Fruit fly (Drosophila melanogaster): ENCODE measurements around the gene bero.

bero gene

DNA sequence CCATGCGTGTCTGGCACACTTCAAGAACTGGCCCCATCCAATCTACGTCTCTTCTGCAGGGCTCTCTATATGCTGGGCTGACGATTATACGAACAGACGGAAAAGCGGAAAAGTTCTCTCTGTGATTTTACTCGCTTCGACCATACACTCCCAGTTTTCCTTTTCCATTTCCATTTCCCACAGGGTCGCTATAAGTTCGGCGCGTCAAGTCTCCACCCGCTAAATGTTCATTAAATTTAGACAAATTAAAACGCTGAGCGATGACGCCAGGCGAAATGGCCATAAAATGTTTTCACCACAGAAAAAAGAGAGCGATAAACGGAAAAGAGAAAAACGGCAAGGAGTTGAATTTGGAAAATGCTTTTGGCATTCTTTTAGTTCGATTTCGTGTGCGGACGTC is 8.9 kb downstream of the bero start, which contains the start of gene CG31675:
CG31675 (plus strand) TSS at position 375 of the 400 bp plus-strand sequence.
- no peak for TF ChIP-seq lola (GFP tag; optimal IDR thresholded peaks at IDR 0.05)
- no peak for TF ChIP-seq ey (GFP tag; optimal IDR thresholded peaks at IDR 0.05)
- no peak for TF ChIP-seq Jra (GFP tag; optimal IDR thresholded peaks at IDR 0.05)
- TF ChIP-seq Vsx2 (GFP tag; optimal IDR thresholded peaks at IDR 0.05; ENCODE audit: partially characterized antibody), result no peak
- no peak for TF ChIP-seq fru (GFP tag; optimal IDR thresholded peaks at IDR 0.05)
- TF ChIP-seq Myc (optimal IDR thresholded peaks at IDR 0.05), result no peak
- no peak for TF ChIP-seq pan (optimal IDR thresholded peaks at IDR 0.05)
- no peak for TF ChIP-seq br (GFP tag; optimal IDR thresholded peaks at IDR 0.05)

DNA sequence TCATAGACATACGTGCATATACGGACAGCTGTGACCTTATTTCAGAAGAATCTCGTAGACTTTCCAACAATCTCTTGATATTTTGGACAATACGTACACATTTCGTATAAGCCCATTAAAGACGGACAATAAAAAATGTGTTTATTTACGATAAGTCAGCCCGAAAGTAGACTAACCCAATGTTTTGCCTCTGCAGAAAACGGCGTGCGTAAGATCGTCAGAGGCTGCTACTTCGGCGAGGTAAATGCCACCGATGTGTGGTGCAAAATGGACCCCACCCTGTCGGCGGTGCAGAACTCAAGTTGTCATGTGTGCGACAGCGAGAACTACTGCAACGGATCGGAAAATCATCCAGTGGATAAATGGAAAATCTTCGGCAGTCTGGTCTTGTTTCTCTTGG is 10.4 kb downstream of the bero start:
- no peak for TF ChIP-seq Vsx2 (GFP tag; optimal IDR thresholded peaks at IDR 0.05; ENCODE audit: partially characterized antibody)
- TF ChIP-seq Myc (optimal IDR thresholded peaks at IDR 0.05), result peak; percentile 30
- TF ChIP-seq N (GFP tag; optimal IDR thresholded peaks at IDR 0.05), result no peak

- TF ChIP-seq woc (GFP tag; optimal IDR thresholded peaks at IDR 0.05), result no peak
- TF ChIP-seq dmrt93B (GFP tag; optimal IDR thresholded peaks at IDR 0.05), result no peak
- TF ChIP-seq Hnf4 (GFP tag; optimal IDR thresholded peaks at IDR 0.05), result no peak
- no peak for TF ChIP-seq sage (GFP tag; optimal IDR thresholded peaks at IDR 0.05)
- no peak for TF ChIP-seq brk (GFP tag; optimal IDR thresholded peaks at IDR 0.05)
- TF ChIP-seq h (GFP tag; optimal IDR thresholded peaks at IDR 0.05), result no peak
- TF ChIP-seq Dfd (GFP tag; optimal IDR thresholded peaks at IDR 0.05), result no peak
- no peak for TF ChIP-seq Hr83 (GFP tag; optimal IDR thresholded peaks at IDR 0.05; ENCODE audit: poor library complexity, severe bottlenecking)
- no peak for TF ChIP-seq br (GFP tag; optimal IDR thresholded peaks at IDR 0.05)
- no peak for TF ChIP-seq pan (optimal IDR thresholded peaks at IDR 0.05)
- no peak for TF ChIP-seq psq (GFP tag; optimal IDR thresholded peaks at IDR 0.05)
- TF ChIP-seq Hr78 (GFP tag; optimal IDR thresholded peaks at IDR 0.05), result no peak
- TF ChIP-seq CG32264 (GFP tag; optimal IDR thresholded peaks at IDR 0.05), result no peak
- TF ChIP-seq Sp1 (GFP tag; optimal IDR thresholded peaks at IDR 0.05), result no peak
- no peak for TF ChIP-seq Dif (GFP tag; optimal IDR thresholded peaks at IDR 0.05; ENCODE audit: partially characterized antibody)
- TF ChIP-seq CrebA (GFP tag; optimal IDR thresholded peaks at IDR 0.05; ENCODE audit: borderline replicate concordance), result no peak
- no peak for TF ChIP-seq Vsx2 (GFP tag; optimal IDR thresholded peaks at IDR 0.05; ENCODE audit: partially characterized antibody)
- TF ChIP-seq jim (GFP tag; optimal IDR thresholded peaks at IDR 0.05), result no peak
Measured at dm6 chr2L:20869804-20870295, 11.4 kb downstream of the bero start, which contains the start of gene CG14401. TSS of gene CG14401 (plus strand) at chr2L:20869854.

- TF ChIP-seq CG9705 (GFP tag; optimal IDR thresholded peaks at IDR 0.05) (no peak), Myc (optimal IDR thresholded peaks at IDR 0.05) (peak; percentile 75)
Measured at dm6 chr2L:20874514-20874913, 16.0 kb downstream of the bero start.

DNA sequence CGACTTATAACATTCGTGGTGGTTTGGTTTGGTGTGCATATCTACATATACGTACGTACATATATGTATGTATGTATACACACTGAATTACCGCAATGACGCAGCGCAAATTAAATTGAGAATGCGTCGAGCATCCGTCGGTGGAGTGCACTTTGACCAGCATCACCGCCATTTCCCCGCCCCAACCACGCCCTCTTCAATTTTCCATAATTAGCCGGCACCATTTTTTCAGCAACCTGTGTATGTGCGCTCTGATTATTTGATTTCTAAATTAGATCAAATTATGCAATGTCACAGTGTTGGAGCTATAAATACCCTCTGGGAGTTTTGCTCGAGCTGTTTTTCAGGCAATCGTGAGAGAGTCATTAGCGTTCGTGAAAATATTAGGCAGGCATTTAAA is 19.6 kb downstream of the bero start:
- TF ChIP-seq usp (GFP tag; optimal IDR thresholded peaks at IDR 0.05), result no peak
- no peak for TF ChIP-seq Jra (GFP tag; optimal IDR thresholded peaks at IDR 0.05)
- no peak for TF ChIP-seq woc (GFP tag; optimal IDR thresholded peaks at IDR 0.05)
- TF ChIP-seq h (GFP tag; optimal IDR thresholded peaks at IDR 0.05), result no peak
- no peak for TF ChIP-seq Mio (GFP tag; optimal IDR thresholded peaks at IDR 0.05)
- TF ChIP-seq Hnf4 (GFP tag; optimal IDR thresholded peaks at IDR 0.05), result no peak

dm6 chr2L:20878463-20878862 is 20.0 kb downstream of the bero start:
- no peak for TF ChIP-seq psq (GFP tag; optimal IDR thresholded peaks at IDR 0.05)
- no peak for TF ChIP-seq HLH106 (tag; optimal IDR thresholded peaks at IDR 0.05)
- no peak for TF ChIP-seq rgr (GFP tag; optimal IDR thresholded peaks at IDR 0.05)
- TF ChIP-seq N (GFP tag; optimal IDR thresholded peaks at IDR 0.05), result no peak
- TF ChIP-seq Hnf4 (GFP tag; optimal IDR thresholded peaks at IDR 0.05), result no peak
- no peak for TF ChIP-seq sv (GFP tag; optimal IDR thresholded peaks at IDR 0.05)
- TF ChIP-seq usp (GFP tag; optimal IDR thresholded peaks at IDR 0.05), result no peak
- no peak for TF ChIP-seq Mio (GFP tag; optimal IDR thresholded peaks at IDR 0.05)
